Worm (Caenorhabditis elegans): ENCODE results near the gene npr-38.

The npr-38 gene

DNA sequence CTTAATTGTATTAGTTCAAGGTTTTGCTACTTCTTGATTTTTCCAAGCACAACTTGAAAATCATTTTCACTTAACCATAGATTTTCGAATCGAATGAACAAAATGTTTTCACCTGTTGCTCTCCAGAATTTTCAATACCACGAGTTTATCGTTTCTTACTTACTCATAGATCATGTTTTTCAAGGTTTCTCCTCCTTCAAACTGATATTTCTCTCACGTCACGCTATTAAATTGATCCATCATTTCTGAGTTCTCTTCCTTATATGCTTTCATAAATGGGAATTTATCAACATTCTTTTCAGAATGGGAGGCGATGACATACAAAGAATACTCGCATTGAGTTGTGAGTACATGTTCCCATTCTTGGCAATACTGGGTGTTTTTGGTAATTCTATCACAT, at the start of gene npr-38:
Gene npr-38 (plus strand): TSS at position 301 of the 400 bp plus-strand sequence.
- TF ChIP-seq dao-5 (tag; optimal IDR thresholded peaks at IDR 0.05) = no peak
- TF ChIP-seq him-1 (tag; optimal IDR thresholded peaks at IDR 0.05) = no peak
- TF ChIP-seq W03F9.2 (tag; optimal IDR thresholded peaks at IDR 0.05) = no peak

DNA sequence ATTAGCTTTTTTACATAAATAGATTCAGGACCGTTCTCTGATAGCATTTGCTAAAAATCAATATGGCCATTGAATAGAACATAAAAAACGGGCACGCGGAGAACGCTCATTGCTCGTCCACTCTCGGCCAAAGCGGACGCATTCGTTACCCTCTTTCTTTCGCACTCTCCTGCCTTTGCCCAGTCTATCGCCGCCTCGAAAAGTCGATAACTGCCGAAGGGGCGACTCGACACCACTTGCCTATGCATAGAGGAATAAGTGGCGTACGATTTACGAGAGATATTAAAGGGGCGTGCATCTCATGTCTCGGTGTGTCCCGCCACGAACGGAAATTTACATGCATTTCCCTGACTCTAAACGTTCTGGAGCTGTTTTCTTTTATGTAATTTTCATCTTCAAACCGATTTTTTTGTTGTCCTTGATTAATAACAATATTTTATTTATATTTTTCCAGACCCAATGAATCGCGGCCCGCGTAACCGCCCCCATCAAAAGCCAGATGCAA, 48.2 kb upstream of the npr-38 start, which contains the start of gene W05H9.4:
Gene W05H9.4 (plus strand): TSS at position 455 of the 505 bp plus-strand sequence.
- no peak for TF ChIP-seq dao-5 (tag; optimal IDR thresholded peaks at IDR 0.05)
- no peak for TF ChIP-seq W03F9.2 (tag; optimal IDR thresholded peaks at IDR 0.05)
- no peak for TF ChIP-seq him-1 (tag; optimal IDR thresholded peaks at IDR 0.05)

ce11 chrX:6266739-6267138, 44.8 kb upstream of the npr-38 start, which contains the start of gene W05H9.2:
W05H9.2 (plus strand) TSS chrX:6267039.
- no peak for TF ChIP-seq him-1 (tag; optimal IDR thresholded peaks at IDR 0.05)
- TF ChIP-seq W03F9.2 (tag; optimal IDR thresholded peaks at IDR 0.05) = no peak
- no peak for TF ChIP-seq dao-5 (tag; optimal IDR thresholded peaks at IDR 0.05)

DNA sequence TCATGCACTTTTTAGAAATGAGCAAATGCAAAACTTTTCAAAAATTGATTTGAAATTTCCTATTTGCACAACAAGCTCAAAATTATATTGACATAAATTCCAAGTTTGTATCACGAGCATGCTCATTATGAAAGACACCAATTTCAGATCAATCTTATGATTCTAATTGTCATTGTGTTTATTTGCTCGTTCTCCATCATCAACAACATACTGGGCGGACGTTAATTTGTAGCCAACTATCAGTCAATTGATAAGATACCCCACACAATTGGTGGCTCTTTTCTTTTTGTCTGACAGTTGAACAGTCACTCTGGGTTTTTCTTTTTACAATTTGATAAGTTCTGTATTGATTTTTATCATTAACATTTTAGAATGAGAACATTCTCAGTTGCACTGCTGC, 39.8 kb upstream of the npr-38 start, which contains the start of gene lro-1:
Gene lro-1 (plus strand): TSS at position 372 of the 400 bp plus-strand sequence.
- TF ChIP-seq W03F9.2 (tag; optimal IDR thresholded peaks at IDR 0.05) = no peak

DNA sequence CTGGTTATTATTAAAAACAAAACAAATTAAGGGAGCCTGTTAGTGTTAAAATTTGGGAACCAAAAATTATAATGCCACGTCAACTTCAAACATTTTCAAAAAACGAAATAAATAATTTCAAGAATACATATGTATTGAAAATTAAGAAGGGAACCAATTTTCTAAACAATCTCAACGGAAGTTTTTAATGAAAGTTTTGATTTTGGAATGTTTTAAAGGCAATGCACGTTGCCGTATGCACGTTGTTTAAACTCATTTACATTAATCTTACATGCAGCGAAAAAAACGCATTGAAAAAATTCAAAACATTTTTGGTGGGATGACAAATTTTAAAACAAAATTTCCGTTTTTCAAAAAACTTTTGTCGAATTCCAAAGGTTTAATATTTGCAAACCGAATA, 37.7 kb upstream of the npr-38 start:
- no peak for TF ChIP-seq him-1 (tag; optimal IDR thresholded peaks at IDR 0.05)
- no peak for TF ChIP-seq dao-5 (tag; optimal IDR thresholded peaks at IDR 0.05)
- no peak for TF ChIP-seq W03F9.2 (tag; optimal IDR thresholded peaks at IDR 0.05)

DNA sequence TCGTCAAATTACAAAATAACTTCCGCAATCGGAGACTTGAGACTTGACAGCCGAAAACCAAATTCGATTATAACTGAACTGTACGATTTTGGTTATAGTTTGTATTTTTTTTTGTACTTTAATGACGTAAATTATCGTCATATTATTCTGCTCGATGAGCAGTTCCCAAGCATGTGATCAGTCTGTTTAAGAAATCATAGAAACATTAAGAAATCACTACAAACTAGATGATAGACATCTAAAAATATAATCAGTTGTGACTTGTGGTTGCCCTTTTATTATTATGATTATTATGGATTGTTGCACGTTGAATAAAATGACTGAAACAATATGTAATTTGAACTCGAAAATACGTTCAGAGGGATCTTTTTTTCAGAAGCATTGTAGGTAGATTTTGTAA, 37.2 kb upstream of the npr-38 start:
- no peak for TF ChIP-seq W03F9.2 (tag; optimal IDR thresholded peaks at IDR 0.05)
- TF ChIP-seq dao-5 (tag; optimal IDR thresholded peaks at IDR 0.05) = no peak
- TF ChIP-seq him-1 (tag; optimal IDR thresholded peaks at IDR 0.05) = no peak

DNA sequence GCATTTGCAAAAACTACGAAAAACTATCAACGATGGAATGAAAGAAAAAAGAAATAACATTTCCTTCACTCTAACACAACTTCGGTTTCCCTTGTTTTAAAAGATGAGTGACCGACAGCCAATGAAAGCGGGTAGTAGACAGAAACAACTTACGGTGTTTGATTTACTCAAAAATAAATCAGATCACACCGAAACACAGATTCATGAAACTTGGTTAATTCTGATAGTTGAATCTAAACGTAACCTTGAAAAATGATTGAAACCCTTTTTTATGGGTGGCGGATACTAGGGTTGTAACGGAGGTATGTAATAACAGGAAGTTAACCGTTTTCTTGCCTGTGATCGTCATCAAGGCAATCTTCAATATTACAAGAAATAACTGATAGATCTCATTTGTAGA, 36.1 kb upstream of the npr-38 start:
- no peak for TF ChIP-seq dao-5 (tag; optimal IDR thresholded peaks at IDR 0.05)
- TF ChIP-seq him-1 (tag; optimal IDR thresholded peaks at IDR 0.05) = no peak
- no peak for TF ChIP-seq W03F9.2 (tag; optimal IDR thresholded peaks at IDR 0.05)

ce11 chrX:6276701-6277100, 34.8 kb upstream of the npr-38 start:
- TF ChIP-seq W03F9.2 (tag; optimal IDR thresholded peaks at IDR 0.05) (no peak), dao-5 (tag; optimal IDR thresholded peaks at IDR 0.05) (no peak), him-1 (tag; optimal IDR thresholded peaks at IDR 0.05) (no peak)

DNA sequence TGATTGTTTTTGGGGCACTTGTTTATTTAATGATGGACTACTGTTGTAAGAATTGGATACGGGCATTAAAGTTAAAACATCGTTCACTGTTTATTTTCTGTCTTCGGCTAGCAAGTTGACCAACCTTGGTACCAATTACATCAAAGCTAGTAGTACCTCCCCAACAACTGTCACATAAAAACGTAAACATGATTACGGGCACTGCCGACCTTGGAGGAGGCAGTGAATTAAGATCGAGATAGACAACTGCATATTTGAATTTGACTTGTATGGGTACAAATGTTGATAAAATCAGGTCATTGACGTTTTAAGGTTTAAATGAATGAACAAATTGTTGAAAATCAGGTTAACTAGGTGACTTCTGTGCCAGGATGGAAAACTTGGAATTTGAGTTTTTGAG, 34.2 kb upstream of the npr-38 start:
- no peak for TF ChIP-seq W03F9.2 (tag; optimal IDR thresholded peaks at IDR 0.05)
- TF ChIP-seq him-1 (tag; optimal IDR thresholded peaks at IDR 0.05) = no peak
- no peak for TF ChIP-seq dao-5 (tag; optimal IDR thresholded peaks at IDR 0.05)

DNA sequence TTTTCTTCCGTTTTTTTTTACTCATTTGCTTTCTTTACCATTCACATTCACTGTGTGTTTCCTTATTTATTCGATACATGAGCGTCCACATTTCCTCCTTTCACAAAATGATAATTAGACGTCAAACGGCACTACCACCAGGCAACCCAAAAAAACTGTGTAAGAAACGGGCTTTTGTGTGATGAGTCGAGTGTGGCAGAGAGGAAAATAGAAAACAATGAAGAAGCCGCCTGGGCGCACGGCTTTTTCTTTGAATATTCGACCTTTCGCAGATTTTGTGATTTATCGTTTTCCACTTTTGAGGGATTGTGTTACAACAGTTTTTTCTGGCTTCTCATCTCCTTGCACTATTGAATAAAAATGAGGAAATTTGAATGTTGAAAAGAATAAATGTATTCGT, 33.2 kb upstream of the npr-38 start:
- TF ChIP-seq W03F9.2 (tag; optimal IDR thresholded peaks at IDR 0.05) (no peak), dao-5 (tag; optimal IDR thresholded peaks at IDR 0.05) (no peak), him-1 (tag; optimal IDR thresholded peaks at IDR 0.05) (no peak)

DNA sequence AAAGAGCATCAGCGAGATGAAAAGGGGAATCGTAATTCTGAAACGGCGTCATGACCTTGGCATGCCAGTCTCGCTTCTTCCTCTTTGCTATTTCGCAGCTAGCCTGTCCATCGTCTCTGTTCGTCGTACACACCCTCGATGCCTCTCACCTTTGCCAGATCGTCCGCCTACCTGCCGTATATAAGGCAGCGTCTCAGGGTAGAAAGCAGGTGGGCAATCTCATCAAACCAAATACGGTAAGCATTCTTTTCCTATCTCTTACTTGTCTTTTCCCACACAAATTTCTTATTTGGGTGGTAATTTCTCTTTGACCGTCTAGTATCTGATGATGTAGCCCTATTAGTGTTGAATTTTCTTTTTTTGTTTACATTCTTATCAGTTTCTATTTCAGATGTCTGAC, 31.9 kb upstream of the npr-38 start, which contains the start of gene col-166:
Gene col-166 (plus strand): TSS at position 392 of the 400 bp plus-strand sequence.
- TF ChIP-seq W03F9.2 (tag; optimal IDR thresholded peaks at IDR 0.05) = no peak
- TF ChIP-seq dao-5 (tag; optimal IDR thresholded peaks at IDR 0.05) = no peak
- no peak for TF ChIP-seq him-1 (tag; optimal IDR thresholded peaks at IDR 0.05)

- TF ChIP-seq W03F9.2 (tag; optimal IDR thresholded peaks at IDR 0.05) (no peak), him-1 (tag; optimal IDR thresholded peaks at IDR 0.05) (no peak), dao-5 (tag; optimal IDR thresholded peaks at IDR 0.05) (no peak)
Measured at ce11 chrX:6280998-6281397, 30.5 kb upstream of the npr-38 start.

DNA sequence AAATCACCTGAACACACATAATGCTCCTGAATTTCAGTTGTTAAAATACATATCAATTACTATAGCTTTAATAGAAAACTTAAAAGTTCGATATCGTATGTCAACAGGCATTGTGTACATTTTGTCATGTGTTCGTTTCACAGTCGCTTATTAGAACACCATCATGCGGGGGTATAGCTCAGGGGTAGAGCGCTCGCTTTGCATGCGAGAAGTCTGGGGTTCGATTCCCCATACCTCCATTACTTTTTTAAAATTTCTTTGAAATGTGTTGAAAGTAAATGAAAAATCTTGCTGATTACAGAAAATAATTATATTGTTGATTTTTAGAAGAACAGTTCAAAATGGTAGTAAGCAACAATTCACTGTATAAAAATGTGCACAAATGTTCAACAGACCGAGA, 25.3 kb upstream of the npr-38 start:
- TF ChIP-seq W03F9.2 (tag; optimal IDR thresholded peaks at IDR 0.05) (peak; percentile 32), dao-5 (tag; optimal IDR thresholded peaks at IDR 0.05) (no peak)

DNA sequence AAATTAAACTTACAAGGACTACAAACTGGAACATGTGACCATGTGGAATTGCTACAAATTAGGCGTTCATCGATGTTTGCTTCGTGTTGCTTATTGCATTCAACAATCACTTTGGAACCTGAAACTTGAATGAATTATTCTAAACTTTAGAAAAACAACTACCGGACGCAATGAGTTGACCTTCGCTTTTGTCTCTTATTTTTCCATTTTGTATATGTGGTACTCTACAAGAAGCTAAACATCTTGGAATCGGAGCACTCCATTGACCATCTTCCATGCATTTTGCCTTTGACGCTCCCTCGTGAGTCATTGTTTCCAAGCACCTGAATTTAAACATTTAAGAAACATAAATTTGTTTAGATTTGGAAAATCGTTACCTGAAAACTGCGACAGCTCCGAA, 22.5 kb upstream of the npr-38 start:
- TF ChIP-seq W03F9.2 (tag; optimal IDR thresholded peaks at IDR 0.05) (no peak), him-1 (tag; optimal IDR thresholded peaks at IDR 0.05) (no peak), dao-5 (tag; optimal IDR thresholded peaks at IDR 0.05) (no peak)

DNA sequence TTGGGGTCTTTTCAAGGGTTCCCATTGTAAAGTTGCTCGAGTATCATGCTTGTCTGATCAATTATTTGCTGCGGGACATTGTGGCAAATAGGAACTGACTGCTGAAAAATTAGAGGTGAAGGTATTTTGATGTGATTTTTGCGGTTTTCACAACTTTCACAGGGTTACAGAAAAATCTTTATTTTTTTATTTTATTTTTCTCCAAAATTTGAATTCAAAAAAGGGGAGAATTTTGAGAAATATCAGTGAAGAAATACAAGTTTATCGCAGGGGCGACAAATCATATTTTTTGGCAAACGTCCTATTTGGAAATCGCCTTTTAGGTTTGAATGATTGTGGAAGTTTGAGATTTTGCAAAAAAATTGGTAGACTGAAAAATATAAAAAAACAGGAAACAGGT, 19.9 kb upstream of the npr-38 start, which contains the start of gene lev-9:
Gene lev-9 (minus strand): TSS at position 101 of the 400 bp plus-strand sequence.
- TF ChIP-seq dao-5 (tag; optimal IDR thresholded peaks at IDR 0.05) (no peak), him-1 (tag; optimal IDR thresholded peaks at IDR 0.05) (no peak), W03F9.2 (tag; optimal IDR thresholded peaks at IDR 0.05) (no peak)

Data from whole organism, L4/young adult.